Fruit fly (Drosophila melanogaster) whole organism, pupa: ENCODE results near the gene Gr89a.

ENCODE experiments used
- CG12605 ChIP-seq: fragments of 200-800 bp; sonication (Bioruptor generic); IDR thresholded peaks from 2 replicates; pipeline ENCODE4 v1.3.6; 2022; ENCODE audit warnings: missing biosample characterization, missing genetic modification characterization
- CG14655 ChIP-seq: fragments of 200-800 bp; sonication (Bioruptor generic); optimal IDR thresholded peaks from 3 replicates; lab custom pipeline; 2017; ENCODE audit warnings: mild to moderate bottlenecking, missing biosample characterization, missing genetic modification reagents, missing genetic modification characterization
- CG15710 ChIP-seq: fragments of 200-800 bp; sonication (Bioruptor generic); optimal IDR thresholded peaks from 2 replicates; lab custom pipeline; 2018; ENCODE audit warnings: missing biosample characterization, mild to moderate bottlenecking, missing genetic modification characterization, moderate library complexity
- CG17806 ChIP-seq: fragments of 200-800 bp; sonication (Bioruptor generic); optimal IDR thresholded peaks from 2 replicates; lab custom pipeline; 2018; ENCODE audit warnings: missing biosample characterization, mild to moderate bottlenecking, missing genetic modification characterization, moderate library complexity
- CG32121 ChIP-seq: fragments of 200-800 bp; sonication (Bioruptor generic); IDR thresholded peaks from 2 replicates; pipeline ENCODE4 v1.3.6; 2022; ENCODE audit warnings: missing biosample characterization, missing genetic modification characterization
- CG8301 ChIP-seq: fragments of 200-800 bp; sonication (Bioruptor generic); optimal IDR thresholded peaks from 2 replicates; lab custom pipeline; 2018; ENCODE audit warnings: missing biosample characterization, mild to moderate bottlenecking, missing genetic modification characterization
- Ets98B ChIP-seq: fragments of 200-800 bp; sonication (Bioruptor generic); IDR thresholded peaks from 2 replicates; pipeline ENCODE4 v1.3.6; 2022; ENCODE audit warnings: missing biosample characterization, missing genetic modification characterization
- Pif1A ChIP-seq: fragments of 200-800 bp; sonication (Bioruptor generic); optimal IDR thresholded peaks from 3 replicates; lab custom pipeline; 2016; ENCODE audit warnings: missing biosample characterization, missing genetic modification characterization
- Pif1B ChIP-seq: fragments of 200-800 bp; sonication (Bioruptor generic); optimal IDR thresholded peaks from 3 replicates; lab custom pipeline; 2016; ENCODE audit warnings: missing biosample characterization, missing genetic modification characterization
- gl ChIP-seq: fragments of 200-800 bp; sonication (Bioruptor generic); optimal IDR thresholded peaks from 2 replicates; lab custom pipeline; 2018; ENCODE audit warnings: missing biosample characterization, mild to moderate bottlenecking, missing genetic modification characterization

DNA sequence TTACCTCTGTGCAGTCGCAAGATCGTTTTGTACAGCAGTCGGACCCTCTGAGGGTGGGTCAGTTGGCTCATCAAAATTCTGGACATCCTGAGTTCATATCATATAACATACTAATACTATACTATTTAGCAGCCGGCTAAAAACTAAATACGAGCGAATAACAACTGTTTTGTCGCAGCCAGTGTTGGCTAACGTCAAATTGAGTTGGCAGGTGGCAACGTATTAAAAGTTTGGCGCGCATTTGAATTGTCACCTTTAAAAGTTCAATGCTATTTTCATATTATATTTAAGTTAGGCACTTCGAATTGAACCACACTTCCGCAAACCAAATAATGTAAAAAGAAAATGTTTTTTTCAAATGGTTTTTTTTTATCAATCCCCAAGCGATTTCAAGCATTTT, 16.5 kb downstream of the Gr89a start, which contains the start of gene Sdhaf3:
- no peak for TF ChIP-seq CG12605 (GFP tag; lab: Robert Waterston, UW)
- no peak for TF ChIP-seq Pif1A (GFP tag; lab: Kevin White, UChicago)
- TF ChIP-seq CG32121 (GFP tag; lab: Robert Waterston, UW), result no peak
- no peak for TF ChIP-seq CG14655 (GFP tag; lab: Kevin White, UChicago)
- TF ChIP-seq gl, result no peak
- no peak for TF ChIP-seq Pif1B (GFP tag; lab: Kevin White, UChicago)
- no peak for TF ChIP-seq CG8301 (tag; lab: Kevin White, UChicago)
- TF ChIP-seq CG15710, result no peak
- TF ChIP-seq Ets98B, result no peak
- TF ChIP-seq CG17806, result no peak
